Worm (Caenorhabditis elegans) whole organism, L1 larva: Measurements from ENCODE around the gene F02D8.1.

Experiments
- egl-27 ChIP-seq, 2 experiments: fragments of 150-350 bp in 1 of 2; sonication (generic microtip); optimal IDR thresholded peaks; 3 replicates each; lab custom pipeline; 2017 to 2018; ENCODE audit warnings: missing biosample characterization in 2 of 2, missing genetic modification characterization in 2 of 2, missing genetic modification reagents in 2 of 2
- elt-2 ChIP-seq: sonication (generic microtip); optimal IDR thresholded peaks from 2 replicates; lab custom pipeline; 2016; ENCODE audit warnings: missing genetic modification characterization, mild to moderate bottlenecking, inconsistent platforms, missing compliant biosample characterization, missing genetic modification reagents
- fkh-10 ChIP-seq: sonication (generic microtip); optimal IDR thresholded peaks from 2 replicates; lab custom pipeline; 2017; ENCODE audit warnings: missing biosample characterization, missing genetic modification reagents, missing genetic modification characterization
- fkh-4 ChIP-seq: sonication (generic microtip); optimal IDR thresholded peaks from 2 replicates; lab custom pipeline; 2016; ENCODE audit warnings: missing compliant biosample characterization, missing genetic modification characterization, borderline replicate concordance
- lin-13 ChIP-seq: fragments of 150-350 bp; optimal IDR thresholded peaks from 2 replicates; lab custom pipeline; 2014; ENCODE audit warnings: missing biosample characterization, missing genetic modification reagents, missing genetic modification characterization
- lin-15B ChIP-seq: fragments of 150-350 bp; sonication (generic microtip); optimal IDR thresholded peaks from 3 replicates; lab custom pipeline; 2014; ENCODE audit warnings: missing biosample characterization, missing genetic modification characterization
- lin-39 ChIP-seq: fragments of 150-350 bp; optimal IDR thresholded peaks from 2 replicates; lab custom pipeline; 2014; ENCODE audit warnings: missing biosample characterization, missing genetic modification reagents, missing genetic modification characterization
- lir-3 ChIP-seq: sonication (generic microtip); optimal IDR thresholded peaks from 2 replicates; lab custom pipeline; 2016; ENCODE audit warnings: mild to moderate bottlenecking, missing genetic modification characterization, moderate library complexity, missing compliant biosample characterization; ENCODE audit not compliant: poor library complexity
- lsy-2 ChIP-seq, 2 experiments: fragments of 150-350 bp; optimal IDR thresholded peaks; 2 replicates each; lab custom pipeline; 2014; ENCODE audit warnings: missing biosample characterization in 2 of 2, missing genetic modification characterization in 2 of 2
- nhr-76 ChIP-seq: sonication (generic microtip); optimal IDR thresholded peaks from 2 replicates; lab custom pipeline; 2017; ENCODE audit warnings: missing biosample characterization, missing genetic modification characterization
- nhr-85 ChIP-seq: sonication (generic microtip); peaks from one replicate; lab custom pipeline; 2016; ENCODE audit warnings: missing genetic modification characterization, inconsistent platforms, missing compliant biosample characterization
- pax-3 ChIP-seq: fragments of 200-800 bp; sonication (Bioruptor generic); optimal IDR thresholded peaks from 2 replicates; lab custom pipeline; 2018; ENCODE audit warnings: mild to moderate bottlenecking, missing genetic modification characterization, moderate library complexity, missing compliant biosample characterization

- no peak for TF ChIP-seq elt-2
- TF ChIP-seq pax-3 (tag; lab: Kevin White, UChicago), result no peak
- no peak for TF ChIP-seq egl-27 (tag; optimal IDR thresholded peaks at IDR 0.05; lab: Kevin White, UChicago)
- no peak for TF ChIP-seq lin-39
- no peak for TF ChIP-seq fkh-4 (tag; lab: Kevin White, UChicago)
- no peak for TF ChIP-seq nhr-76 (tag; lab: Kevin White, UChicago)
- no peak for TF ChIP-seq lsy-2 (tag; optimal IDR thresholded peaks at IDR 0.05; lab: Kevin White, UChicago)
- no peak for TF ChIP-seq nhr-85 (tag; lab: Kevin White, UChicago)
- no peak for TF ChIP-seq lin-15B (tag; lab: Kevin White, UChicago)
- no peak for TF ChIP-seq lin-13 (GFP tag; lab: Kevin White, UChicago)
- TF ChIP-seq lir-3 (tag; lab: Kevin White, UChicago), result no peak
- no peak for TF ChIP-seq fkh-10 (GFP tag; lab: Kevin White, UChicago)
These were observed 17.7 kb upstream of the F02D8.1 start, which contains the start of gene irld-14 for ce11 chrV:14996236-14996635.
